Worm (Caenorhabditis elegans): ENCODE measurements around the gene C07B5.8.

- TF ChIP-seq ama-1 (optimal IDR thresholded peaks at IDR 0.05) = no peak
- TF ChIP-seq egl-27 (tag; optimal IDR thresholded peaks at IDR 0.05) = no peak
- TF ChIP-seq mdl-1 (tag; optimal IDR thresholded peaks at IDR 0.05) = no peak
- TF ChIP-seq lin-13 (GFP tag; optimal IDR thresholded peaks at IDR 0.05) = no peak
- TF ChIP-seq ztf-11 (tag; optimal IDR thresholded peaks at IDR 0.05) = no peak
- no peak for TF ChIP-seq snpc-4 (tag; optimal IDR thresholded peaks at IDR 0.05)
- no peak for TF ChIP-seq ztf-4 (tag; optimal IDR thresholded peaks at IDR 0.05)
- TF ChIP-seq unc-62 (GFP tag; optimal IDR thresholded peaks at IDR 0.05) = no peak
- no peak for TF ChIP-seq aly-2 (tag; optimal IDR thresholded peaks at IDR 0.05)
- TF ChIP-seq gmeb-1 (tag; optimal IDR thresholded peaks at IDR 0.05) = no peak
Observed at ce11 chrX:9518719-9519118, 17.8 kb downstream of the C07B5.8 start, which contains the start of gene C07B5.6.

All from whole organism, L2 larva.